Fruit fly (Drosophila melanogaster): ENCODE results near the gene CG14629.

DNA sequence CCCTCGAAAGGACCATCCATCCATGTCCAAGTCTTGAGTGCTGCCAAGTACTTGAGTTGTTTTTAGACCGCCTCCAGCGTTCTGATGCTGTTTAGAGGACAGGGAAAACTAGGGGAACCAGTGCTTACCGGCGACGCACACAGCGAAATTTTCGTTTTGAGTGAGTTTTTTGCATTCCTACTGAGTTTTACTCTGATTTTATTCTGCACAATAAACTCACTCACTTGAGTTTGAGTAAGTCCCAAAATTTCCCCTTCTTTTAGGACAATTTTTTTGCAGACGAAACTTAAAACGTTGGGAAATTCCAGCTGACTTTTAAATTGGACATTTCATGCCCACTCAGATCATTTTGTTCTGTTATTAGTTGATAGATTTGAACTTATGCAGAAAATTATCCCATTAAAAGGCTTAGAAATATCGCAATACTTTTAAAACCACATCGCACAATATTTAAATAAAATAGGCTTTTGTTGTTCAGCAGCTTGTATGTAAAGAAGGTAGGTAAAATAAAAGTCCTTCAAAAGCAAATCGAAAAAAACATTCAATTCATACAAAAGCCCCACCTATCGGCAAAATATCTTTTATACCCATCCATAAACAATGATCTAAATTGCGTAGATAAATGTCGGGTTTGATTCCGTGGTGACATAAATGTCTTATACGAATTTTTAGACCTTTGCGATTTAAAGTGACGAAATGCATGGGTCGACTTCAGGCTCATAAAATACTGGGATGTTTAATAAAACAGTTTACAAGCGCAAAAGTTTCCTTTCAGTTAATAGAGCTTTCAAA lies 41.7 kb upstream of the CG14629 start:
- TF ChIP-seq Lim3 (GFP tag; IDR thresholded peaks at IDR 0.05) = no peak
- TF ChIP-seq CG10959 (GFP tag; IDR thresholded peaks at IDR 0.05) = no peak
- TF ChIP-seq gt (GFP tag; IDR thresholded peaks at IDR 0.05) = no peak
- TF ChIP-seq Fer2 (tag; optimal IDR thresholded peaks at IDR 0.05) = no peak
- TF ChIP-seq dmrt11E (tag; optimal IDR thresholded peaks at IDR 0.05) = no peak
- no peak for TF ChIP-seq sob (GFP tag; IDR thresholded peaks at IDR 0.05)
- no peak for TF ChIP-seq sisA (GFP tag; IDR thresholded peaks at IDR 0.05)
- no peak for TF ChIP-seq wor (GFP tag; IDR thresholded peaks at IDR 0.05)
- TF ChIP-seq CG6654 (GFP tag; optimal IDR thresholded peaks at IDR 0.05) = no peak
- no peak for TF ChIP-seq CG11398 (GFP tag; optimal IDR thresholded peaks at IDR 0.05)

Data from whole organism, embryonic.